Worm (Caenorhabditis elegans) whole organism, early embryonic: Measurements from ENCODE around the gene srh-200.

Experiments
- B0310.2 ChIP-seq: sonication (generic microtip); optimal IDR thresholded peaks from 2 replicates; lab custom pipeline; 2016; ENCODE audit warnings: mild to moderate bottlenecking, missing genetic modification characterization, missing compliant biosample characterization
- F13C5.2 ChIP-seq: sonication (generic microtip); optimal IDR thresholded peaks from 2 replicates; lab custom pipeline; 2017; ENCODE audit warnings: mild to moderate bottlenecking, missing genetic modification characterization, inconsistent platforms, missing compliant biosample characterization
- aly-1 ChIP-seq: sonication (generic microtip); optimal IDR thresholded peaks from 2 replicates; lab custom pipeline; 2016; ENCODE audit warnings: missing genetic modification characterization, missing compliant biosample characterization
- ama-1 ChIP-seq: fragments of 150-350 bp; optimal IDR thresholded peaks from 2 replicates; lab custom pipeline; 2014
- ceh-13 ChIP-seq: fragments of 200-800 bp; sonication (Bioruptor generic); optimal IDR thresholded peaks from 2 replicates; lab custom pipeline; 2018; ENCODE audit warnings: mild to moderate bottlenecking, missing genetic modification characterization, missing compliant biosample characterization
- ceh-36 ChIP-seq: sonication (generic microtip); optimal IDR thresholded peaks from 2 replicates; lab custom pipeline; 2016; ENCODE audit warnings: missing genetic modification characterization, inconsistent platforms, missing compliant biosample characterization
- ets-7 ChIP-seq: sonication (generic microtip); optimal IDR thresholded peaks from 2 replicates; lab custom pipeline; 2016; ENCODE audit warnings: missing genotype, missing genetic modification characterization, missing compliant biosample characterization
- flt-1 ChIP-seq: fragments of 200-800 bp; sonication (Bioruptor generic); IDR thresholded peaks from 2 replicates; pipeline ENCODE4 v1.3.6; 2022; ENCODE audit warnings: missing genetic modification characterization, missing compliant biosample characterization
- hmbx-1 ChIP-seq: sonication (generic microtip); optimal IDR thresholded peaks from 2 replicates; lab custom pipeline; 2016; ENCODE audit warnings: mild to moderate bottlenecking, missing genetic modification characterization, missing compliant biosample characterization
- hmg-4 ChIP-seq: fragments of 200-800 bp; sonication (Bioruptor generic); optimal IDR thresholded peaks from 2 replicates; lab custom pipeline; 2018; ENCODE audit warnings: mild to moderate bottlenecking, missing genetic modification characterization, missing compliant biosample characterization
- hnd-1 ChIP-seq: sonication (generic microtip); optimal IDR thresholded peaks from 2 replicates; lab custom pipeline; 2016; ENCODE audit warnings: missing genetic modification characterization, missing compliant biosample characterization
- pes-1 ChIP-seq: fragments of 200-800 bp; sonication (Bioruptor generic); IDR thresholded peaks from 2 replicates; pipeline ENCODE4 v1.3.6; 2022; ENCODE audit warnings: missing genetic modification reagents, missing genetic modification characterization, missing compliant biosample characterization
- scrt-1 ChIP-seq: fragments of 200-800 bp; sonication (Bioruptor generic); IDR thresholded peaks from 2 replicates; pipeline ENCODE4 v1.3.6; 2022; ENCODE audit warnings: missing genetic modification characterization, missing compliant biosample characterization
- sea-1 ChIP-seq: fragments of 200-800 bp; sonication (Bioruptor generic); conservative IDR thresholded peaks from 2 replicates; pipeline ENCODE4 v1.3.6; 2022; ENCODE audit warnings: missing genetic modification characterization, missing compliant biosample characterization
- tbx-11 ChIP-seq: fragments of 200-800 bp; sonication (Bioruptor generic); IDR thresholded peaks from 2 replicates; pipeline ENCODE4 v1.3.6; 2022; ENCODE audit warnings: missing genetic modification characterization, missing compliant biosample characterization
- tbx-37 ChIP-seq: fragments of 200-800 bp; sonication (Bioruptor generic); conservative IDR thresholded peaks from 2 replicates; pipeline ENCODE4 v1.3.6; 2022; ENCODE audit warnings: missing genetic modification reagents, missing genetic modification characterization, missing compliant biosample characterization
- tra-4 ChIP-seq: sonication (generic microtip); optimal IDR thresholded peaks from 2 replicates; lab custom pipeline; 2017; ENCODE audit warnings: missing genetic modification characterization, missing compliant biosample characterization

srh-200 gene

ce11 chrV:7653567-7653966, at the start of gene srh-200:
TSS of gene srh-200 (minus strand) at chrV:7653667.
- TF ChIP-seq ama-1 (lab: Kevin White, UChicago) (no peak), aly-1 (tag; lab: Kevin White, UChicago) (no peak), sea-1 (GFP tag; lab: Robert Waterston, UW) (no peak), hmg-4 (GFP tag; lab: Kevin White, UChicago) (no peak), hnd-1 (tag; lab: Kevin White, UChicago) (no peak), tbx-11 (GFP tag; lab: Robert Waterston, UW) (no peak), F13C5.2 (no peak), ceh-13 (no peak), ceh-36 (no peak)

- TF ChIP-seq ceh-13 (no peak), aly-1 (tag; lab: Kevin White, UChicago) (no peak), hnd-1 (tag; lab: Kevin White, UChicago) (no peak), scrt-1 (no peak), flt-1 (GFP tag; lab: Robert Waterston, UW) (no peak), ceh-36 (no peak), B0310.2 (tag; lab: Kevin White, UChicago) (no peak)
Observed at ce11 chrV:7696842-7697241, 43.4 kb upstream of the srh-200 start, which contains the start of gene ZK105.3. TSS of gene ZK105.3 (plus strand) at chrV:7697142.

ce11 chrV:7693394-7693793, 39.9 kb upstream of the srh-200 start, which contains the start of gene C12D5.10:
TSS of gene C12D5.10 (minus strand) at chrV:7693494.
- TF ChIP-seq ceh-36 (no peak), hmg-4 (GFP tag; lab: Kevin White, UChicago) (no peak), scrt-1 (no peak), flt-1 (GFP tag; lab: Robert Waterston, UW) (no peak), hmbx-1 (tag; lab: Kevin White, UChicago) (no peak), B0310.2 (tag; lab: Kevin White, UChicago) (no peak), F13C5.2 (no peak), ama-1 (lab: Kevin White, UChicago) (no peak), aly-1 (tag; lab: Kevin White, UChicago) (no peak)

ce11 chrV:7690637-7691036, 37.2 kb upstream of the srh-200 start:
- TF ChIP-seq ceh-36 = no peak
- TF ChIP-seq hmbx-1 (tag; lab: Kevin White, UChicago) = no peak
- no peak for TF ChIP-seq tbx-11 (GFP tag; lab: Robert Waterston, UW)
- no peak for TF ChIP-seq aly-1 (tag; lab: Kevin White, UChicago)
- TF ChIP-seq ets-7 = no peak
- no peak for TF ChIP-seq sea-1 (GFP tag; lab: Robert Waterston, UW)
- TF ChIP-seq ceh-13 = no peak
- TF ChIP-seq F13C5.2 = no peak
- TF ChIP-seq flt-1 (GFP tag; lab: Robert Waterston, UW) = no peak
- no peak for TF ChIP-seq hmg-4 (GFP tag; lab: Kevin White, UChicago)
- no peak for TF ChIP-seq tra-4 (tag; lab: Kevin White, UChicago)
- TF ChIP-seq scrt-1 = no peak
- no peak for TF ChIP-seq pes-1
- TF ChIP-seq tbx-37 (GFP tag; lab: Robert Waterston, UW) = no peak

DNA sequence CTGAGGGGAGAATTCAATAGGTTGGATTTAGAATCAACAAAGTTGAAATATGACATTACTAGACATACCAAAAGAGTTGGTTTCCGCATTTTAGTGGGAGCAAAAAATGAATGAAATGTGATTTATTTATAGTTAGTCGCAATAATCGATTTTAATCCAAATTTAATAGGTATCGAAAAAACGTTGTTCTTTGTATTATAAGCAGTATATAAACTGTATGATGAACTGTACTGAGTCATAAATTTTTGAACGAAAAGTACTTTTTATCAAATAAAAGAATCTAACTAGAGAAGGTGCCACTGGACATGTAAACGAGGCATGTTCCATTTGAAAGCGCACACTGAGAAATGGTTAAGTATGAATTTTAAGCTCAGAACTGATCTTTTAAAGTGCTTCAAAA, 36.4 kb upstream of the srh-200 start, which contains the start of gene C12D5.9:
Gene C12D5.9, minus strand, starts transcription at position 101 of the 400 bp plus-strand sequence.
- no peak for TF ChIP-seq hmbx-1 (tag; lab: Kevin White, UChicago)
- TF ChIP-seq scrt-1 = no peak
- no peak for TF ChIP-seq sea-1 (GFP tag; lab: Robert Waterston, UW)
- no peak for TF ChIP-seq tbx-11 (GFP tag; lab: Robert Waterston, UW)
- TF ChIP-seq aly-1 (tag; lab: Kevin White, UChicago) = no peak
- TF ChIP-seq ama-1 (lab: Kevin White, UChicago) = no peak
- TF ChIP-seq B0310.2 (tag; lab: Kevin White, UChicago) = no peak
- no peak for TF ChIP-seq pes-1
- no peak for TF ChIP-seq F13C5.2
- no peak for TF ChIP-seq hmg-4 (GFP tag; lab: Kevin White, UChicago)

DNA sequence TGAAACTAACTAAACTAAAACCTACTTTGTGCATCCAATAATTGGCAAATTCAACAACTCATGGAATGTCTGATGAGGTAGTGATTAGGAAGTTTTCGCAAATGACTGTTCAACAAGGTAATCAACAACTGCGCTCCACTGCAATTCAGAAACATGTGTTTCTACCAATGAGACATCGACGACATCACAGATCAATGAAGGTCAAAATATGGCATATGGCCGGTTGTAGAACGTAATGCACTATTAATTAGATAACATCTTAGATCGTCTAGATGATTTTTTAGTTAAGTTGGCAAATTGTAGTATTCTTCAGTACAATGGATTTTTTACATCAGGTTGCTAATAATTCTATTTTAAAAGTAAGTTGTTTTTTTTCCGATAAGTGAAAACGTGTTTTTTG, 32.7 kb upstream of the srh-200 start, which contains the start of the genes nhr-94 and nhr-152:
Gene nhr-94, minus strand, starts transcription at position 147 of the 400 bp plus-strand sequence.
Gene nhr-152, plus strand, starts transcription at position 162 of the 400 bp plus-strand sequence.
- TF ChIP-seq pes-1 (no peak), hnd-1 (tag; lab: Kevin White, UChicago) (no peak), ceh-36 (no peak), tbx-11 (GFP tag; lab: Robert Waterston, UW) (no peak), ets-7 (no peak), aly-1 (tag; lab: Kevin White, UChicago) (no peak), F13C5.2 (no peak), hmg-4 (GFP tag; lab: Kevin White, UChicago) (no peak), hmbx-1 (tag; lab: Kevin White, UChicago) (no peak), sea-1 (GFP tag; lab: Robert Waterston, UW) (no peak), B0310.2 (tag; lab: Kevin White, UChicago) (no peak), flt-1 (GFP tag; lab: Robert Waterston, UW) (no peak), tbx-37 (GFP tag; lab: Robert Waterston, UW) (no peak)

DNA sequence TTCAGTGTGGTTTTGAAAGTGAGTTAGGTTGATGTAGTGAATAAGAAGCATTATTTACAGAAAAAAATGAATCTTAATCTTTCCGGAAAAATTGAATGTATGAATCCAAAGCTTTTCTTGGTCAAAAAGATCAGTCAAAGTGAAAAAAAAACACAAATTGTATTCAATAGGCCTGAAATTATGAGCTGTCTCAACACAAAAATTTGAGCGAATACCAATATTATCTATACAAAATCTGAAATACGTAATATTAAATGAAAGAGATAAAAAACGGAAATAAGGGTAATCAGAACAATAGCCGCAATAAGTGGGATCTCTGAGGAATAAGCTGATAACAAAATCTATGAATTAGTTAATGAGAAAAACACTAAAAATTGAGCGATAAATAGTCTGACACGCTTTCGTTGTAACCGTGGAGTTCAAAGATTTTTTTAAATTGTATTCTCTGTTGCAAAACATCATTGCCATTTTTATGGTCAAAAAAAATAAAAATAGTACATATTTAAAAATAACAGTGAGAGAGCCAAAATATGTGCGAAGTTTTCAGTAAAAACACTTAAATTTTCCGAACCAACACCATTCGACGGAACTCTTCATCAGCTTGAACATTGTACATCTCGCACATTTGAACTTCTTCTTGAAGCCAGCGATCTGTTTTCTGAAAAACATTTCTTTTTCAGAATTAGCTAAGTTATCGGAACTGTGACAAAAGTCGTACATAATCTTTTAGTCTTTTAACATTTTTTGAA, 30.6 kb upstream of the srh-200 start, which contains the start of gene sre-11:
Gene sre-11, minus strand, starts transcription at position 51 of the 749 bp plus-strand sequence.
- TF ChIP-seq hmg-4 (GFP tag; lab: Kevin White, UChicago) (no peak), ceh-36 (no peak), flt-1 (GFP tag; lab: Robert Waterston, UW) (no peak), aly-1 (tag; lab: Kevin White, UChicago) (no peak), ama-1 (lab: Kevin White, UChicago) (no peak), tra-4 (tag; lab: Kevin White, UChicago) (no peak), hmbx-1 (tag; lab: Kevin White, UChicago) (no peak)
